Fruit fly (Drosophila melanogaster): ENCODE data around the gene Tmf.
A peak's percentile ranks its signal among the peaks of the same experiment; 100 is the strongest.

Gene Tmf

dm6 chrX:6861523-6862077, 17.5 kb downstream of the Tmf start (continued):
- peak; percentile 9 for TF ChIP-seq CG17829 (tag; optimal IDR thresholded peaks at IDR 0.05)
- TF ChIP-seq pan (optimal IDR thresholded peaks at IDR 0.05) = no peak
- peak in 1 of 2 experiments; percentile 78 for TF ChIP-seq pan (GFP tag; optimal IDR thresholded peaks at IDR 0.05 in 1 of 2, IDR thresholded peaks at IDR 0.05 in 1 of 2)
- no peak for TF ChIP-seq zen2 (GFP tag; IDR thresholded peaks at IDR 0.05; ENCODE audit: partially characterized antibody)
- TF ChIP-seq HmgD (GFP tag; optimal IDR thresholded peaks at IDR 0.05) = no peak
- TF ChIP-seq peb (GFP tag; IDR thresholded peaks at IDR 0.05) = peak; percentile 53; the same call in 1 of the 2 replicates
- peak; percentile 18 for TF ChIP-seq cwo (GFP tag; optimal IDR thresholded peaks at IDR 0.05)
- no peak for TF ChIP-seq CG17186 (GFP tag; optimal IDR thresholded peaks at IDR 0.05)
- no peak for TF ChIP-seq Tbp (GFP tag; optimal IDR thresholded peaks at IDR 0.05)
- TF ChIP-seq Deaf1 (tag; optimal IDR thresholded peaks at IDR 0.05) = peak; percentile 99
- no peak for TF ChIP-seq Nf-YB (GFP tag; optimal IDR thresholded peaks at IDR 0.05)
- no peak for TF ChIP-seq chn (GFP tag; optimal IDR thresholded peaks at IDR 0.05)
- peak; percentile 20 for TF ChIP-seq Fer1 (GFP tag; optimal IDR thresholded peaks at IDR 0.05)
- TF ChIP-seq vvl (GFP tag; IDR thresholded peaks at IDR 0.05) = peak; percentile 63
- peak; percentile 18 for TF ChIP-seq BtbVII (GFP tag; optimal IDR thresholded peaks at IDR 0.05)
- TF ChIP-seq CG2889 (GFP tag; IDR thresholded peaks at IDR 0.05) = peak; percentile 67; the same call in 1 of the 3 replicates
- TF ChIP-seq CG31441 (GFP tag; IDR thresholded peaks at IDR 0.05) = peak; percentile 41
- no peak for TF ChIP-seq slou (GFP tag; optimal IDR thresholded peaks at IDR 0.05)
- peak; percentile 43 for TF ChIP-seq Hsf (GFP tag; optimal IDR thresholded peaks at IDR 0.05)
- peak; percentile 94 for TF ChIP-seq kni (GFP tag; optimal IDR thresholded peaks at IDR 0.05)
- peak; percentile 40 for TF ChIP-seq pho (GFP tag; optimal IDR thresholded peaks at IDR 0.05)
- peak; percentile 22 for TF ChIP-seq pum (GFP tag; optimal IDR thresholded peaks at IDR 0.05)
- peak; percentile 38; the same call in 1 of the 2 replicates for TF ChIP-seq toy (GFP tag; IDR thresholded peaks at IDR 0.05)
- TF ChIP-seq gsb (GFP tag; IDR thresholded peaks at IDR 0.05) = no peak
- peak; percentile 72 for TF ChIP-seq CG15269 (tag; optimal IDR thresholded peaks at IDR 0.05)
- peak; percentile 53 for TF ChIP-seq Sox102F (GFP tag; optimal IDR thresholded peaks at IDR 0.05)
- TF ChIP-seq tgo (GFP tag; IDR thresholded peaks at IDR 0.05) = peak; percentile 68; the same call in 2 of the 3 replicates
- no peak; the same call in 1 of the 2 replicates for TF ChIP-seq seq (GFP tag; IDR thresholded peaks at IDR 0.05)
- TF ChIP-seq CG4730 (GFP tag; IDR thresholded peaks at IDR 0.05) = peak; percentile 59
- TF ChIP-seq aop (GFP tag; IDR thresholded peaks at IDR 0.05) = no peak
- no peak for TF ChIP-seq sna (GFP tag; IDR thresholded peaks at IDR 0.05; ENCODE audit: partially characterized antibody)
- TF ChIP-seq CG6813 (GFP tag; optimal IDR thresholded peaks at IDR 0.05) = no peak
- TF ChIP-seq sens (GFP tag) = peak; percentile 84
- TF ChIP-seq CG10979 (tag; optimal IDR thresholded peaks at IDR 0.05) = no peak
- peak; percentile 36; the same call in 1 of the 2 replicates for TF ChIP-seq E2f2 (GFP tag; IDR thresholded peaks at IDR 0.05)
- no peak for TF ChIP-seq insv (GFP tag; optimal IDR thresholded peaks at IDR 0.05)
- no peak for TF ChIP-seq CG15601 (tag; optimal IDR thresholded peaks at IDR 0.05)
- peak; percentile 23 for TF ChIP-seq Oli (tag; optimal IDR thresholded peaks at IDR 0.05)
- no peak for TF ChIP-seq jigr1 (GFP tag; IDR thresholded peaks at IDR 0.05)
- TF ChIP-seq ind (GFP tag; optimal IDR thresholded peaks at IDR 0.05) = peak; percentile 55
- no peak for TF ChIP-seq CG7271 (tag; optimal IDR thresholded peaks at IDR 0.05)
- peak; percentile 12 for TF ChIP-seq CG13296 (GFP tag; optimal IDR thresholded peaks at IDR 0.05)
- peak; percentile 59 for TF ChIP-seq CG14667 (GFP tag; IDR thresholded peaks at IDR 0.05)
- TF ChIP-seq otp (GFP tag; IDR thresholded peaks at IDR 0.05) = 0 out of 3 replicates have a peak, but pooled peaks have one; percentile 51
- no peak for TF ChIP-seq gt (GFP tag; IDR thresholded peaks at IDR 0.05)
- TF ChIP-seq ttk (GFP tag; IDR thresholded peaks at IDR 0.05) = peak; percentile 13
- peak; percentile 65 for TF ChIP-seq CG11504 (tag; optimal IDR thresholded peaks at IDR 0.05)
- peak; percentile 41 for TF ChIP-seq D19A (tag; optimal IDR thresholded peaks at IDR 0.05)
- no peak for TF ChIP-seq amos (GFP tag; IDR thresholded peaks at IDR 0.05; ENCODE audit: partially characterized antibody)
- peak; percentile 8 for TF ChIP-seq CG12744 (GFP tag; optimal IDR thresholded peaks at IDR 0.05)
- peak; percentile 81 for TF ChIP-seq Kr (GFP tag; optimal IDR thresholded peaks at IDR 0.05)

Measured in whole organism, embryonic.